Fruit fly (Drosophila melanogaster) whole organism, prepupa: ENCODE data around the gene CG46270.

Experiments used
- CG10631 ChIP-seq: fragments of 200-800 bp; sonication (Bioruptor generic); optimal IDR thresholded peaks from 2 replicates; lab custom pipeline; 2016; ENCODE audit warnings: missing biosample characterization, missing genetic modification characterization
- CG11902 ChIP-seq: fragments of 200-800 bp; sonication (Bioruptor generic); optimal IDR thresholded peaks from 3 replicates; lab custom pipeline; 2016; ENCODE audit warnings: missing biosample characterization, missing genetic modification characterization
- CG15336 ChIP-seq: fragments of 200-800 bp; sonication (Bioruptor generic); IDR thresholded peaks from 2 replicates; pipeline ENCODE4 v1.3.6; 2022; ENCODE audit warnings: missing biosample characterization, missing genetic modification characterization
- CG1621 ChIP-seq: fragments of 200-800 bp; sonication (Bioruptor generic); optimal IDR thresholded peaks from 3 replicates; lab custom pipeline; 2018; ENCODE audit warnings: missing biosample characterization, mild to moderate bottlenecking, missing genetic modification characterization
- CG16779 ChIP-seq: fragments of 200-800 bp; sonication (Bioruptor generic); optimal IDR thresholded peaks from 3 replicates; lab custom pipeline; 2017; ENCODE audit warnings: missing biosample characterization, mild to moderate bottlenecking, missing genetic modification characterization
- CG3032 ChIP-seq: fragments of 200-800 bp; optimal IDR thresholded peaks from 2 replicates; lab custom pipeline; 2019; ENCODE audit warnings: missing biosample characterization, mild to moderate bottlenecking, missing genetic modification characterization, moderate library complexity
- CG32006 ChIP-seq: fragments of 200-800 bp; sonication (Bioruptor generic); optimal IDR thresholded peaks from 3 replicates; lab custom pipeline; 2017; ENCODE audit warnings: missing biosample characterization, mild to moderate bottlenecking, missing genetic modification characterization
- CG6276 ChIP-seq: fragments of 200-800 bp; sonication (Bioruptor generic); optimal IDR thresholded peaks from 2 replicates; lab custom pipeline; 2017; ENCODE audit warnings: missing biosample characterization, mild to moderate bottlenecking, missing genetic modification characterization
- CG6808 ChIP-seq: fragments of 200-800 bp; sonication (Bioruptor generic); optimal IDR thresholded peaks from 3 replicates; lab custom pipeline; 2017; ENCODE audit warnings: missing biosample characterization, missing genetic modification characterization, mild to moderate bottlenecking, moderate library complexity, missing genetic modification reagents
- CG6854 ChIP-seq: fragments of 200-800 bp; sonication (Bioruptor generic); optimal IDR thresholded peaks from 2 replicates; lab custom pipeline; 2017; ENCODE audit warnings: missing biosample characterization, mild to moderate bottlenecking, missing genetic modification characterization
- CG7368 ChIP-seq: fragments of 200-800 bp; sonication (Bioruptor generic); optimal IDR thresholded peaks from 3 replicates; lab custom pipeline; 2016; ENCODE audit warnings: missing biosample characterization, missing genetic modification characterization
- CG8119 ChIP-seq: fragments of 200-800 bp; sonication (Bioruptor generic); IDR thresholded peaks from 3 replicates; pipeline ENCODE4 v1.3.6; 2022; ENCODE audit warnings: missing biosample characterization, missing genetic modification characterization
- CG8319 ChIP-seq: fragments of 200-800 bp; sonication (Bioruptor generic); optimal IDR thresholded peaks from 3 replicates; lab custom pipeline; 2016; ENCODE audit warnings: missing biosample characterization, missing genetic modification characterization
- CG8632 ChIP-seq: fragments of 200-800 bp; sonication (Bioruptor generic); optimal IDR thresholded peaks from 3 replicates; lab custom pipeline; 2016; ENCODE audit warnings: missing biosample characterization, missing genetic modification characterization
- CG9139 ChIP-seq: fragments of 200-800 bp; sonication (Bioruptor generic); optimal IDR thresholded peaks from 3 replicates; lab custom pipeline; 2017; ENCODE audit warnings: missing biosample characterization, mild to moderate bottlenecking, missing genetic modification characterization
- Eip75B ChIP-seq: fragments of 200-800 bp; sonication (Bioruptor generic); optimal IDR thresholded peaks from 3 replicates; lab custom pipeline; 2016; ENCODE audit warnings: missing biosample characterization, missing genetic modification characterization
- Eip78C ChIP-seq: fragments of 200-800 bp; sonication (Bioruptor generic); peaks from one replicate; lab custom pipeline; 2016; ENCODE audit warnings: missing biosample characterization, missing genetic modification characterization
- Gug ChIP-seq: fragments of 200-800 bp; sonication (Bioruptor generic); IDR thresholded peaks from 2 replicates; pipeline ENCODE4 v1.3.6; 2022; ENCODE audit warnings: missing biosample characterization, missing genetic modification characterization
- Hr38 ChIP-seq: sonication (Bioruptor generic); optimal IDR thresholded peaks from 2 replicates; lab custom pipeline; 2016; ENCODE audit warnings: missing biosample characterization, missing genetic modification characterization
- Hr4 ChIP-seq: fragments of 200-800 bp; sonication (Bioruptor generic); optimal IDR thresholded peaks from 3 replicates; lab custom pipeline; 2016; ENCODE audit warnings: missing biosample characterization, missing genetic modification characterization
- Smox ChIP-seq: fragments of 200-800 bp; sonication (Bioruptor generic); optimal IDR thresholded peaks from 3 replicates; lab custom pipeline; 2016; ENCODE audit warnings: missing biosample characterization, missing genetic modification characterization
- Sox15 ChIP-seq: fragments of 200-800 bp; sonication (Bioruptor generic); optimal IDR thresholded peaks from 3 replicates; lab custom pipeline; 2016; ENCODE audit warnings: missing biosample characterization, missing genetic modification characterization
- achi ChIP-seq: fragments of 200-800 bp; sonication (Bioruptor generic); optimal IDR thresholded peaks from 3 replicates; lab custom pipeline; 2016; ENCODE audit warnings: missing biosample characterization, missing genetic modification characterization
- cyc ChIP-seq: fragments of 200-800 bp; sonication (Bioruptor generic); optimal IDR thresholded peaks from 3 replicates; lab custom pipeline; 2016; ENCODE audit warnings: missing biosample characterization, missing genetic modification characterization
- esn ChIP-seq: fragments of 200-800 bp; sonication (Bioruptor generic); optimal IDR thresholded peaks from 2 replicates; lab custom pipeline; 2016; ENCODE audit warnings: missing biosample characterization, mild to moderate bottlenecking, missing genetic modification characterization, moderate library complexity
- fd59A ChIP-seq: fragments of 200-800 bp; sonication (Bioruptor generic); optimal IDR thresholded peaks from 2 replicates; lab custom pipeline; 2017; ENCODE audit warnings: missing biosample characterization, mild to moderate bottlenecking, missing genetic modification characterization, missing genetic modification reagents
- fd85E ChIP-seq: fragments of 200-800 bp; sonication (Bioruptor generic); optimal IDR thresholded peaks from 3 replicates; lab custom pipeline; 2016; ENCODE audit warnings: missing biosample characterization, missing genetic modification characterization
- lz ChIP-seq: fragments of 200-800 bp; sonication (Bioruptor generic); optimal IDR thresholded peaks from 3 replicates; lab custom pipeline; 2016; ENCODE audit warnings: missing biosample characterization, missing genetic modification characterization
- net ChIP-seq: fragments of 200-800 bp; sonication (Bioruptor generic); optimal IDR thresholded peaks from 3 replicates; lab custom pipeline; 2016; ENCODE audit warnings: missing biosample characterization, missing genetic modification characterization
- pdm3 ChIP-seq: fragments of 200-800 bp; sonication (Bioruptor generic); optimal IDR thresholded peaks from 3 replicates; lab custom pipeline; 2016; ENCODE audit warnings: missing biosample characterization, missing genetic modification characterization
- salr ChIP-seq, 2 experiments: fragments of 200-800 bp; sonication (Bioruptor generic); optimal IDR thresholded peaks; 3 replicates each; lab custom pipeline; 2016 to 2018; ENCODE audit warnings: missing biosample characterization in 2 of 2, missing genetic modification characterization in 2 of 2, mild to moderate bottlenecking in 1 of 2
- spab ChIP-seq: fragments of 200-800 bp; sonication (Bioruptor generic); optimal IDR thresholded peaks from 2 replicates; lab custom pipeline; 2017; ENCODE audit warnings: missing biosample characterization, mild to moderate bottlenecking, missing genetic modification characterization, missing genetic modification reagents
- svp ChIP-seq: fragments of 200-800 bp; sonication (Bioruptor generic); peaks from one replicate; lab custom pipeline; 2016; ENCODE audit warnings: missing biosample characterization, missing genetic modification characterization
- topi ChIP-seq: fragments of 200-800 bp; sonication (Bioruptor generic); optimal IDR thresholded peaks from 3 replicates; lab custom pipeline; 2016; ENCODE audit warnings: missing biosample characterization, missing genetic modification characterization

Gene CG46270

DNA sequence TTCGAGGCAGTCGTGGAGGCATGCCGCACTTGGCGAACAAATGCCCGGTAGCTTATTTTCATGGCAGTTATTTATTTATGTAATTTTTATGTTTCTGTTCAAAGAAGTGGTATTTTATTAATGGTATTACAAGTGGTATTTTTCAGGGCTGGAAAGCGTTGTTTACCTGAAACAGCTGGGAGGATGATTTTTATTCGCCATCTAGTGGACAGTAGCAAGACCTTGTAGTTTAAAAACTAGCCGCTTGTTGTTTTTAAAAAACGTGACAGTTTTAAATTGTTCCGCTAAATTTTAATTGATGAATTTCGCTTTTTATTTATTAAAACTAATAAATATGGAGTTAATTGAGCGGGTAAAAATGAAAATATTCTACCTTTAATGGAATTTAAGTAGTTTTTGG lies 12.3 kb downstream of the CG46270 start, which contains the start of gene CG6345 (continued):
- TF ChIP-seq fd59A (GFP tag; lab: Kevin White, UChicago) (peak; percentile 40), CG7368 (GFP tag; lab: Kevin White, UChicago) (peak; percentile 56), CG10631 (GFP tag; lab: Kevin White, UChicago) (no peak), CG9139 (peak; percentile 13), cyc (GFP tag; lab: Kevin White, UChicago) (peak; percentile 83), CG1621 (tag; lab: Kevin White, UChicago) (no peak), Gug (GFP tag; lab: Robert Waterston, UW) (no peak; the same call in 1 of the 2 replicates), fd85E (GFP tag; lab: Kevin White, UChicago) (peak; percentile 16), esn (peak; percentile 81), Hr38 (GFP tag; lab: Kevin White, UChicago) (no peak), lz (GFP tag; lab: Kevin White, UChicago) (peak; percentile 71), svp (GFP tag; lab: Kevin White, UChicago) (peak; percentile 78), CG8319 (GFP tag; lab: Kevin White, UChicago) (peak; percentile 38), Sox15 (GFP tag; lab: Kevin White, UChicago) (no peak), spab (GFP tag; lab: Kevin White, UChicago) (no peak), salr (GFP tag; optimal IDR thresholded peaks at IDR 0.05; lab: Kevin White, UChicago) (peak in 1 of 2 experiments; percentile 48), topi (GFP tag; lab: Kevin White, UChicago) (peak; percentile 74), CG8632 (GFP tag; lab: Kevin White, UChicago) (peak; percentile 28), CG11902 (GFP tag; lab: Kevin White, UChicago) (peak; percentile 12), CG15336 (GFP tag; lab: Robert Waterston, UW) (no peak)

DNA sequence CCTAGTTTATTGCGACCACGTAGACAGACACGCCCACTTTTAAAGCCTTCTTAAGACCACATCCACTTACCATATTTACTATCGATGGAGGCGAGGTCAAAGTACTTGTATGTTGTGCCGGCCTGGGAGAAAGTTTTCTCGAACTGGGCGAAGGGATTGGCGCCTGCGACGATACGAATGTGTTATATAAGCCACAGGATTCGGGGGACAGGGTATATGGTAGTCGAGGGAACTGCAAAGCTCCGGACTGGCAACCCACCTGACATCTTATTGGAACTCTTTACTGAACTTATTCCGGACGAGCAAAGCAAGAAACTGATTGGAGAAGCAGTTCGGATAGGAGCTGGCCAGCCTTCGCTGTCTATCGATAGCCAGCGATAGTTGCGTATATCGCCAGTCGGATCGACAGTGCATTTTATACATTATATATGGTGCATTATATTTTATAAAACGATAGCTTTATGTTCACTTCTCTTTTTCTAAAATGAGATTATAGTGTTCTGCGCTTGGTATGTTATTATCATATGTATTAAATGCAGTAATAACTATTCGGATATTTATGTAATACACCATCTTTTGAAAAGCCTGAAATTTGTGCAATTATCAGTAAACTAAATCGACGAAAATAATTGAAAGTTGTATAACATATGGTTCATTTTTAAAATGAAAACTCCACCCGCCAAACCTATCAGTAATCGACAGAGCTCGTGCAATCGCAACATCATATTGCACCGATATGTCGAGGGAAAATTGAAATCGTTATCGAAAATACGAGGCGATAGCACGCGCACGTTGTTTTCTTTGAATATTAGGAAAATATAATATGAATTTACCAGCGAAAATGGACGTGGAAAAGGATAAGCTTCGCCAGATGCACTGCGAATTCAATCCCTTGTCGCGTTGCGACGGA lies 15.4 kb downstream of the CG46270 start, which contains the start of the genes Irp-1B and Rrp46:
Gene Irp-1B (minus strand): TSS at position 320 of the 910 bp plus-strand sequence.
Gene Rrp46 (plus strand): TSS at position 752 of the 910 bp plus-strand sequence.
- TF ChIP-seq CG9139 = peak; percentile 31
- peak; percentile 3 for TF ChIP-seq CG3032 (tag; lab: Kevin White, UChicago)
- no peak for TF ChIP-seq CG6808 (GFP tag; lab: Kevin White, UChicago)
- TF ChIP-seq achi = no peak
- TF ChIP-seq CG1621 (tag; lab: Kevin White, UChicago) = peak; percentile 28
- no peak for TF ChIP-seq pdm3 (GFP tag; lab: Kevin White, UChicago)
- peak; percentile 16 for TF ChIP-seq Eip75B (GFP tag; lab: Kevin White, UChicago)
- TF ChIP-seq Smox (GFP tag; lab: Kevin White, UChicago) = no peak
- peak; percentile 20 for TF ChIP-seq esn
- TF ChIP-seq cyc (GFP tag; lab: Kevin White, UChicago) = peak; percentile 3
- TF ChIP-seq CG8319 (GFP tag; lab: Kevin White, UChicago) = no peak
- TF ChIP-seq Hr4 (GFP tag; lab: Kevin White, UChicago) = peak; percentile 24
- peak; percentile 20 for TF ChIP-seq lz (GFP tag; lab: Kevin White, UChicago)
- TF ChIP-seq CG6854 (GFP tag; lab: Kevin White, UChicago) = peak; percentile 5
- TF ChIP-seq CG10631 (GFP tag; lab: Kevin White, UChicago) = no peak
- TF ChIP-seq CG6276 (GFP tag; lab: Kevin White, UChicago) = no peak
- TF ChIP-seq CG8119 (GFP tag; lab: Robert Waterston, UW) = peak; percentile 23; the same call in 1 of the 3 replicates
- no peak for TF ChIP-seq CG32006
- TF ChIP-seq Eip78C (GFP tag; lab: Kevin White, UChicago) = peak; percentile 66
- TF ChIP-seq net = no peak
- peak; percentile 21 for TF ChIP-seq CG16779 (tag; lab: Kevin White, UChicago)
